Worm (Caenorhabditis elegans) whole organism, L4 larva: ENCODE data around the gene Y54E2A.9.

Experiments
- F26F4.8 ChIP-seq: fragments of 200-800 bp; sonication (Bioruptor generic); conservative IDR thresholded peaks from 2 replicates; pipeline ENCODE4 v1.3.6; 2022; ENCODE audit warnings: missing genetic modification characterization, missing compliant biosample characterization
- F49E8.2 ChIP-seq: sonication (generic microtip); optimal IDR thresholded peaks from 2 replicates; lab custom pipeline; 2016; ENCODE audit warnings: missing compliant biosample characterization, mild to moderate bottlenecking, missing genetic modification characterization, borderline replicate concordance
- T20F7.1 ChIP-seq: fragments of 200-800 bp; sonication (Bioruptor generic); optimal IDR thresholded peaks from 2 replicates; lab custom pipeline; 2018; ENCODE audit warnings: mild to moderate bottlenecking, missing genetic modification characterization, missing compliant biosample characterization
- Y48G9A.11 ChIP-seq: fragments of 200-800 bp; sonication (Bioruptor generic); IDR thresholded peaks from 2 replicates; pipeline ENCODE4 v1.3.6; 2022; ENCODE audit warnings: missing genetic modification reagents, missing genetic modification characterization, missing compliant biosample characterization
- Y75B8A.6 ChIP-seq: fragments of 200-800 bp; sonication (Bioruptor generic); IDR thresholded peaks from 2 replicates; pipeline ENCODE4 v1.3.6; 2022; ENCODE audit warnings: missing genetic modification reagents, missing genetic modification characterization, missing compliant biosample characterization
- aha-1 ChIP-seq: fragments of 150-350 bp; peaks from one replicate; lab custom pipeline; 2014; ENCODE audit warnings: missing biosample characterization, missing genetic modification characterization
- ceh-20 ChIP-seq: fragments of 200-800 bp; sonication (Bioruptor generic); IDR thresholded peaks from 2 replicates; pipeline ENCODE4 v1.3.6; 2022; ENCODE audit warnings: missing genetic modification reagents, missing genetic modification characterization, missing compliant biosample characterization
- ceh-28 ChIP-seq: fragments of 150-350 bp; optimal IDR thresholded peaks from 2 replicates; lab custom pipeline; 2014; ENCODE audit warnings: missing biosample characterization, missing genetic modification reagents, missing genetic modification characterization
- ces-1 ChIP-seq: fragments of 150-350 bp; sonication (generic microtip); optimal IDR thresholded peaks from 4 replicates; lab custom pipeline; 2014; ENCODE audit warnings: missing biosample characterization, missing genetic modification reagents, missing genetic modification characterization
- cey-2 ChIP-seq: sonication (generic microtip); optimal IDR thresholded peaks from 3 replicates; lab custom pipeline; 2017; ENCODE audit warnings: missing genetic modification characterization, mild to moderate bottlenecking, missing compliant biosample characterization, antibody characterized with exemption, borderline replicate concordance; ENCODE audit not compliant: insufficient read depth
- ctbp-1 ChIP-seq: fragments of 200-800 bp; sonication (Bioruptor generic); IDR thresholded peaks from 2 replicates; pipeline ENCODE4 v1.3.6; 2022; ENCODE audit warnings: missing genetic modification reagents, missing genetic modification characterization, missing compliant biosample characterization
- daf-16 ChIP-seq, 3 experiments: sonication (generic microtip); optimal IDR thresholded peaks; 2 replicates each; lab custom pipeline; 2016 to 2017; ENCODE audit warnings: missing genetic modification characterization in 3 of 3, missing genetic modification reagents in 3 of 3, mild to moderate bottlenecking in 2 of 3, missing compliant biosample characterization in 2 of 3, missing biosample characterization in 1 of 3, moderate library complexity in 1 of 3
- daf-19 ChIP-seq: fragments of 200-800 bp; sonication (Bioruptor generic); conservative IDR thresholded peaks from 2 replicates; pipeline ENCODE4 v1.3.6; 2022; ENCODE audit warnings: missing genetic modification characterization, missing compliant biosample characterization
- daf-8 ChIP-seq: fragments of 200-800 bp; sonication (Bioruptor generic); IDR thresholded peaks from 2 replicates; pipeline ENCODE4 v1.3.6; 2022; ENCODE audit warnings: missing genetic modification characterization, missing compliant biosample characterization
- dpl-1 ChIP-seq: fragments of 150-350 bp; optimal IDR thresholded peaks from 2 replicates; lab custom pipeline; 2014; ENCODE audit warnings: missing biosample characterization, missing genetic modification reagents, missing genetic modification characterization
- duxl-1 ChIP-seq: sonication (generic microtip); optimal IDR thresholded peaks from 2 replicates; lab custom pipeline; 2016; ENCODE audit warnings: mild to moderate bottlenecking, missing genetic modification characterization, moderate library complexity, missing compliant biosample characterization; ENCODE audit not compliant: poor library complexity
- egl-43 ChIP-seq: fragments of 200-800 bp; sonication (Bioruptor generic); IDR thresholded peaks from 2 replicates; pipeline ENCODE4 v1.3.6; 2022; ENCODE audit warnings: missing genetic modification reagents, missing genetic modification characterization, missing compliant biosample characterization
- fkh-10 ChIP-seq: fragments of 150-350 bp; optimal IDR thresholded peaks from 2 replicates; lab custom pipeline; 2014; ENCODE audit warnings: missing biosample characterization, missing genetic modification reagents, missing genetic modification characterization
- fos-1 ChIP-seq: fragments of 150-350 bp; optimal IDR thresholded peaks from 2 replicates; lab custom pipeline; 2014; ENCODE audit warnings: missing biosample characterization, missing genetic modification characterization
- hlh-30 ChIP-seq: sonication (generic microtip); optimal IDR thresholded peaks from 2 replicates; lab custom pipeline; 2017; ENCODE audit warnings: antibody characterized with exemption, mild to moderate bottlenecking, missing genetic modification characterization, missing compliant biosample characterization; ENCODE audit not compliant: insufficient read depth
- lin-13 ChIP-seq: fragments of 150-350 bp; optimal IDR thresholded peaks from 2 replicates; lab custom pipeline; 2014; ENCODE audit warnings: missing biosample characterization, missing genetic modification reagents, missing genetic modification characterization
- lin-29 ChIP-seq: fragments of 200-800 bp; sonication (Bioruptor generic); IDR thresholded peaks from 2 replicates; pipeline ENCODE4 v1.3.6; 2022; ENCODE audit warnings: missing genetic modification reagents, missing genetic modification characterization, missing compliant biosample characterization
- lin-38 ChIP-seq: fragments of 200-800 bp; sonication (Bioruptor generic); IDR thresholded peaks from 2 replicates; pipeline ENCODE4 v1.3.6; 2022; ENCODE audit warnings: missing genetic modification reagents, missing genetic modification characterization, missing compliant biosample characterization
- lsy-2 ChIP-seq, 2 experiments: fragments of 150-350 bp in 1 of 2; sonication (generic microtip) in 1 of 2; optimal IDR thresholded peaks; 2 replicates each; lab custom pipeline; 2014 to 2017; ENCODE audit warnings: missing biosample characterization in 2 of 2, missing genetic modification characterization in 2 of 2
- mdt-29 ChIP-seq: fragments of 200-800 bp; sonication (Bioruptor generic); IDR thresholded peaks from 2 replicates; pipeline ENCODE4 v1.3.6; 2022; ENCODE audit warnings: missing genetic modification reagents, missing genetic modification characterization, missing compliant biosample characterization
- mep-1 ChIP-seq: fragments of 150-350 bp; sonication (generic microtip); optimal IDR thresholded peaks from 3 replicates; lab custom pipeline; 2014; ENCODE audit warnings: missing biosample characterization, missing genetic modification characterization
- mes-2 ChIP-seq: sonication (generic microtip); optimal IDR thresholded peaks from 2 replicates; lab custom pipeline; 2016; ENCODE audit warnings: missing genotype, mild to moderate bottlenecking, missing genetic modification characterization, missing compliant biosample characterization; ENCODE audit not compliant: poor library complexity, severe bottlenecking
- mxl-2 ChIP-seq: fragments of 200-800 bp; sonication (Bioruptor generic); conservative IDR thresholded peaks from 2 replicates; pipeline ENCODE4 v1.3.6; 2022; ENCODE audit warnings: missing genetic modification reagents, missing genetic modification characterization, missing compliant biosample characterization
- mxl-3 ChIP-seq: fragments of 200-800 bp; sonication (Bioruptor generic); optimal IDR thresholded peaks from 2 replicates; lab custom pipeline; 2018; ENCODE audit warnings: mild to moderate bottlenecking, missing genetic modification characterization, missing compliant biosample characterization
- nhr-102 ChIP-seq: sonication (generic microtip); optimal IDR thresholded peaks from 2 replicates; lab custom pipeline; 2016; ENCODE audit warnings: mild to moderate bottlenecking, missing genetic modification characterization, moderate library complexity, missing compliant biosample characterization
- nhr-237 ChIP-seq: sonication (generic microtip); optimal IDR thresholded peaks from 2 replicates; lab custom pipeline; 2017; ENCODE audit warnings: missing biosample characterization, missing genetic modification characterization
- nhr-25 ChIP-seq: sonication (generic microtip); optimal IDR thresholded peaks from 2 replicates; lab custom pipeline; 2017; ENCODE audit warnings: missing genetic modification characterization, mild to moderate bottlenecking, missing compliant biosample characterization, antibody characterized with exemption, moderate library complexity, borderline replicate concordance; ENCODE audit not compliant: insufficient read depth
- nhr-28 ChIP-seq: fragments of 150-350 bp; optimal IDR thresholded peaks from 2 replicates; lab custom pipeline; 2014; ENCODE audit warnings: missing biosample characterization, missing genetic modification characterization
- nhr-6 ChIP-seq: fragments of 150-350 bp; optimal IDR thresholded peaks from 2 replicates; lab custom pipeline; 2014; ENCODE audit warnings: missing biosample characterization, missing genetic modification characterization
- nhr-76 ChIP-seq: fragments of 150-350 bp; optimal IDR thresholded peaks from 2 replicates; lab custom pipeline; 2014; ENCODE audit warnings: missing biosample characterization, missing genetic modification characterization
- pha-4 ChIP-seq, 2 experiments: fragments of 150-350 bp in 1 of 2; fragments of 200-800 bp in 1 of 2; sonication (Bioruptor generic) in 1 of 2; IDR thresholded peaks in 1 of 2; optimal IDR thresholded peaks in 1 of 2; 2 replicates each; pipeline versions ENCODE4 v1.3.6 to Lab custom; 2014 to 2022; ENCODE audit warnings: missing genetic modification characterization in 2 of 2, missing genetic modification reagents in 2 of 2, missing biosample characterization in 1 of 2, missing compliant biosample characterization in 1 of 2
- sdz-12 ChIP-seq: fragments of 200-800 bp; sonication (Bioruptor generic); optimal IDR thresholded peaks from 2 replicates; lab custom pipeline; 2018; ENCODE audit warnings: mild to moderate bottlenecking, missing genetic modification characterization, missing compliant biosample characterization
- skn-1 ChIP-seq: fragments of 150-350 bp; optimal IDR thresholded peaks from 2 replicates; lab custom pipeline; 2014; ENCODE audit warnings: missing biosample characterization, missing genetic modification characterization
- spr-1 ChIP-seq: sonication (generic microtip); optimal IDR thresholded peaks from 2 replicates; lab custom pipeline; 2016; ENCODE audit warnings: mild to moderate bottlenecking, missing genetic modification characterization, missing compliant biosample characterization
- tag-97 ChIP-seq: fragments of 200-800 bp; sonication (Bioruptor generic); IDR thresholded peaks from 2 replicates; pipeline ENCODE4 v1.3.6; 2022; ENCODE audit warnings: missing genetic modification characterization, missing compliant biosample characterization
- tra-1 ChIP-seq: fragments of 200-800 bp; sonication (Bioruptor generic); IDR thresholded peaks from 2 replicates; pipeline ENCODE4 v1.3.6; 2022; ENCODE audit warnings: missing genetic modification reagents, missing genetic modification characterization, missing compliant biosample characterization
- unc-62 ChIP-seq, 3 experiments: fragments of 150-350 bp in 1 of 3; sonication (generic microtip); optimal IDR thresholded peaks in 2 of 3; peaks in 1 of 3; 1 replicate in 1 of 3; 2 replicates in 2 of 3; lab custom pipeline; 2014 to 2017; ENCODE audit warnings: missing biosample characterization in 3 of 3, missing genetic modification characterization in 3 of 3, missing genetic modification reagents in 3 of 3, missing genotype in 1 of 3
- vab-7 ChIP-seq: fragments of 200-800 bp; sonication (Bioruptor generic); IDR thresholded peaks from 2 replicates; pipeline ENCODE4 v1.3.6; 2022; ENCODE audit warnings: missing genetic modification reagents, missing genetic modification characterization, missing compliant biosample characterization
- zag-1 ChIP-seq: fragments of 150-350 bp; optimal IDR thresholded peaks from 2 replicates; lab custom pipeline; 2014; ENCODE audit warnings: missing biosample characterization, missing genetic modification characterization
- ztf-11 ChIP-seq: fragments of 150-350 bp; optimal IDR thresholded peaks from 2 replicates; lab custom pipeline; 2014; ENCODE audit warnings: missing biosample characterization, missing genetic modification characterization
- ztf-7 ChIP-seq: fragments of 150-350 bp; optimal IDR thresholded peaks from 2 replicates; lab custom pipeline; 2014; ENCODE audit warnings: missing biosample characterization, missing genetic modification characterization

The Y54E2A.9 gene

ce11 chrII:14798047-14798522 is 12.3 kb upstream of the Y54E2A.9 start, which contains the start of gene tbc-20:
Gene tbc-20 (plus strand): TSS chrII:14798472.
- TF ChIP-seq ceh-28 (no peak), nhr-25 (tag; lab: Kevin White, UChicago) (no peak), vab-7 (no peak), mep-1 (tag; lab: Kevin White, UChicago) (peak; percentile 13), aha-1 (peak; percentile 94), ztf-7 (tag; lab: Kevin White, UChicago) (no peak), fos-1 (no peak), T20F7.1 (GFP tag; lab: Kevin White, UChicago) (peak; percentile 70), mxl-2 (GFP tag; lab: Robert Waterston, UW) (no peak), lsy-2 (tag; optimal IDR thresholded peaks at IDR 0.05; lab: Kevin White, UChicago) (peak in 1 of 2 experiments; percentile 71), daf-8 (GFP tag; lab: Robert Waterston, UW) (no peak), dpl-1 (GFP tag; lab: Kevin White, UChicago) (peak; percentile 61), nhr-28 (tag; lab: Kevin White, UChicago) (no peak), ces-1 (GFP tag; lab: Kevin White, UChicago) (no peak), tra-1 (no peak), mes-2 (tag; lab: Kevin White, UChicago) (peak; percentile 64), duxl-1 (tag; lab: Kevin White, UChicago) (no peak), F49E8.2 (tag; lab: Kevin White, UChicago) (peak; percentile 39), egl-43 (no peak), lin-38 (GFP tag; lab: Robert Waterston, UW) (peak; percentile 44; the same call in 1 of the 2 replicates), nhr-102 (tag; lab: Kevin White, UChicago) (peak; percentile 9), tag-97 (GFP tag; lab: Robert Waterston, UW) (no peak), nhr-76 (tag; lab: Kevin White, UChicago) (peak; percentile 23), lin-29 (GFP tag; lab: Robert Waterston, UW) (no peak), unc-62 (GFP tag; optimal IDR thresholded peaks at IDR 0.05 in 1 of 2; lab: Kevin White, UChicago) (peak in 1 of 2 experiments; percentile 54), unc-62 (tag; optimal IDR thresholded peaks at IDR 0.05; lab: Kevin White, UChicago) (no peak)
- TF ChIP-seq, all 104 proteins: peak for 11

- TF ChIP-seq nhr-237 (tag; lab: Kevin White, UChicago), result no peak
- TF ChIP-seq ztf-11 (tag; lab: Kevin White, UChicago), result no peak
- peak; percentile 92 for TF ChIP-seq nhr-6
- peak; percentile 78 for TF ChIP-seq spr-1
- TF ChIP-seq mxl-2 (GFP tag; lab: Robert Waterston, UW), result no peak
- TF ChIP-seq cey-2 (tag; lab: Kevin White, UChicago), result no peak
- peak; percentile 67 for TF ChIP-seq fkh-10 (GFP tag; lab: Kevin White, UChicago)
- no peak for TF ChIP-seq zag-1 (tag; lab: Kevin White, UChicago)
- no peak for TF ChIP-seq tag-97 (GFP tag; lab: Robert Waterston, UW)
- TF ChIP-seq lin-29 (GFP tag; lab: Robert Waterston, UW), result no peak
- no peak for TF ChIP-seq F26F4.8
- peak; percentile 98 for TF ChIP-seq T20F7.1 (GFP tag; lab: Kevin White, UChicago)
- peak; percentile 65; the same call in 1 of the 2 replicates for TF ChIP-seq daf-19 (GFP tag; lab: Robert Waterston, UW)
- TF ChIP-seq Y75B8A.6 (GFP tag; lab: Robert Waterston, UW), result no peak
- TF ChIP-seq lin-13, result peak; percentile 82
- TF ChIP-seq pha-4 (GFP tag; IDR thresholded peaks at IDR 0.05; lab: Robert Waterston, UW), result peak; percentile 59; the same call in 1 of the 2 replicates
- peak; percentile 69 for TF ChIP-seq pha-4 (tag; optimal IDR thresholded peaks at IDR 0.05; lab: Kevin White, UChicago)
- peak in 1 of 2 experiments; percentile 72 for TF ChIP-seq daf-16 (GFP tag; optimal IDR thresholded peaks at IDR 0.05; lab: Kevin White, UChicago)
- peak; percentile 46 for TF ChIP-seq daf-16 (tag; optimal IDR thresholded peaks at IDR 0.05; lab: Kevin White, UChicago)
- peak; percentile 78 for TF ChIP-seq hlh-30 (tag; lab: Kevin White, UChicago)
- TF ChIP-seq Y48G9A.11 (GFP tag; lab: Robert Waterston, UW), result peak; percentile 93
- TF ChIP-seq mxl-3 (GFP tag; lab: Kevin White, UChicago), result peak; percentile 64
- TF ChIP-seq mdt-29 (GFP tag; lab: Robert Waterston, UW), result no peak
- TF ChIP-seq ctbp-1 (GFP tag; lab: Robert Waterston, UW), result peak; percentile 75
- peak; percentile 89 for TF ChIP-seq mep-1 (tag; lab: Kevin White, UChicago)
- peak; percentile 72; the same call in 1 of the 2 replicates for TF ChIP-seq ceh-20
- no peak for TF ChIP-seq skn-1
- TF ChIP-seq ztf-7 (tag; lab: Kevin White, UChicago), result peak; percentile 81
- TF ChIP-seq sdz-12 (GFP tag; lab: Kevin White, UChicago), result peak; percentile 14
These were observed 9.2 kb upstream of the Y54E2A.9 start, which contains the start of gene eif-3.B for ce11 chrII:14794935-14795454. Gene eif-3.B (plus strand): TSS chrII:14795404.
